Worm (Caenorhabditis elegans) whole organism, L1 larva: ENCODE measurements around the gene sea-2.

Source experiments
- C04F5.9 ChIP-seq: sonication (generic microtip); optimal IDR thresholded peaks from 2 replicates; lab custom pipeline; 2016; ENCODE audit warnings: missing genetic modification characterization, missing compliant biosample characterization
- C16A3.4 ChIP-seq: fragments of 150-350 bp; optimal IDR thresholded peaks from 2 replicates; lab custom pipeline; 2014; ENCODE audit warnings: missing biosample characterization, missing genetic modification characterization
- Y116A8C.19 ChIP-seq: sonication (generic microtip); optimal IDR thresholded peaks from 2 replicates; lab custom pipeline; 2016; ENCODE audit warnings: missing compliant biosample characterization, missing genetic modification characterization, borderline replicate concordance
- alr-1 ChIP-seq: fragments of 200-800 bp; sonication (Bioruptor generic); optimal IDR thresholded peaks from 2 replicates; lab custom pipeline; 2018; ENCODE audit warnings: borderline replicate concordance, mild to moderate bottlenecking, missing genetic modification characterization, missing compliant biosample characterization
- ama-1 ChIP-seq: fragments of 150-350 bp; optimal IDR thresholded peaks from 2 replicates; lab custom pipeline; 2014
- ceh-63 ChIP-seq: fragments of 200-800 bp; sonication (Bioruptor generic); optimal IDR thresholded peaks from 2 replicates; lab custom pipeline; 2018; ENCODE audit warnings: mild to moderate bottlenecking, missing genetic modification characterization, missing compliant biosample characterization
- ceh-8 ChIP-seq: fragments of 200-800 bp; sonication (Bioruptor generic); optimal IDR thresholded peaks from 2 replicates; lab custom pipeline; 2018; ENCODE audit warnings: mild to moderate bottlenecking, missing genetic modification characterization, moderate library complexity, missing compliant biosample characterization
- ceh-88 ChIP-seq: fragments of 200-800 bp; sonication (Bioruptor generic); IDR thresholded peaks from 2 replicates; pipeline ENCODE4 v1.3.6; 2022; ENCODE audit warnings: missing genetic modification characterization, missing compliant biosample characterization
- ceh-90 ChIP-seq: sonication (generic microtip); optimal IDR thresholded peaks from 2 replicates; lab custom pipeline; 2016; ENCODE audit warnings: missing genetic modification characterization, missing compliant biosample characterization
- ces-1 ChIP-seq: fragments of 150-350 bp; optimal IDR thresholded peaks from 2 replicates; lab custom pipeline; 2014; ENCODE audit warnings: missing biosample characterization, missing genetic modification reagents, missing genetic modification characterization
- dpl-1 ChIP-seq, 3 experiments: fragments of 150-350 bp in 2 of 3; sonication (generic microtip) in 1 of 3; optimal IDR thresholded peaks; 2 replicates each; lab custom pipeline; 2014 to 2017; ENCODE audit warnings: missing biosample characterization in 3 of 3, missing genetic modification characterization in 3 of 3, missing genetic modification reagents in 3 of 3
- efl-1 ChIP-seq, 4 experiments: fragments of 150-350 bp; optimal IDR thresholded peaks in 3 of 4; peaks in 1 of 4; 1 replicate in 1 of 4; 2 replicates in 3 of 4; lab custom pipeline; 2014; ENCODE audit warnings: missing biosample characterization in 2 of 4, missing genetic modification characterization in 2 of 4, missing genetic modification reagents in 2 of 4
- efl-3 ChIP-seq: fragments of 200-800 bp; sonication (Bioruptor generic); optimal IDR thresholded peaks from 2 replicates; lab custom pipeline; 2018; ENCODE audit warnings: mild to moderate bottlenecking, missing genetic modification characterization, missing compliant biosample characterization
- egl-13 ChIP-seq: sonication (generic microtip); optimal IDR thresholded peaks from 2 replicates; lab custom pipeline; 2016; ENCODE audit warnings: missing genotype, missing genetic modification reagents, missing genetic modification characterization, missing compliant biosample characterization
- elt-2 ChIP-seq: sonication (generic microtip); optimal IDR thresholded peaks from 2 replicates; lab custom pipeline; 2016; ENCODE audit warnings: missing genetic modification characterization, mild to moderate bottlenecking, inconsistent platforms, missing compliant biosample characterization, missing genetic modification reagents
- fkh-10 ChIP-seq: sonication (generic microtip); optimal IDR thresholded peaks from 2 replicates; lab custom pipeline; 2017; ENCODE audit warnings: missing biosample characterization, missing genetic modification reagents, missing genetic modification characterization
- fkh-4 ChIP-seq: sonication (generic microtip); optimal IDR thresholded peaks from 2 replicates; lab custom pipeline; 2016; ENCODE audit warnings: missing compliant biosample characterization, missing genetic modification characterization, borderline replicate concordance
- fkh-8 ChIP-seq: sonication (generic microtip); optimal IDR thresholded peaks from 2 replicates; lab custom pipeline; 2016; ENCODE audit warnings: mild to moderate bottlenecking, missing genetic modification characterization, missing compliant biosample characterization
- fos-1 ChIP-seq: fragments of 150-350 bp; optimal IDR thresholded peaks from 2 replicates; lab custom pipeline; 2014; ENCODE audit warnings: missing biosample characterization, missing genetic modification characterization
- hlh-4 ChIP-seq: sonication (generic microtip); optimal IDR thresholded peaks from 2 replicates; lab custom pipeline; 2016; ENCODE audit warnings: mild to moderate bottlenecking, missing genetic modification characterization, missing compliant biosample characterization
- hpl-2 ChIP-seq: fragments of 150-350 bp; optimal IDR thresholded peaks from 2 replicates; lab custom pipeline; 2014; ENCODE audit warnings: missing biosample characterization, missing genetic modification reagents, missing genetic modification characterization
- irx-1 ChIP-seq: sonication (generic microtip); optimal IDR thresholded peaks from 2 replicates; lab custom pipeline; 2016; ENCODE audit warnings: missing genetic modification characterization, missing compliant biosample characterization
- isw-1 ChIP-seq: fragments of 200-800 bp; sonication (Bioruptor generic); IDR thresholded peaks from 2 replicates; pipeline ENCODE4 v1.3.6; 2022; ENCODE audit warnings: missing genetic modification characterization, missing compliant biosample characterization
- lin-35 ChIP-seq, 2 experiments: fragments of 150-350 bp; optimal IDR thresholded peaks; 2 replicates each; lab custom pipeline; 2014; ENCODE audit warnings: missing biosample characterization in 2 of 2, missing genetic modification characterization in 2 of 2, missing genetic modification reagents in 2 of 2
- lin-39 ChIP-seq: fragments of 150-350 bp; optimal IDR thresholded peaks from 2 replicates; lab custom pipeline; 2014; ENCODE audit warnings: missing biosample characterization, missing genetic modification reagents, missing genetic modification characterization
- lir-3 ChIP-seq: sonication (generic microtip); optimal IDR thresholded peaks from 2 replicates; lab custom pipeline; 2016; ENCODE audit warnings: mild to moderate bottlenecking, missing genetic modification characterization, moderate library complexity, missing compliant biosample characterization; ENCODE audit not compliant: poor library complexity
- lsy-2 ChIP-seq, 2 experiments: fragments of 150-350 bp; optimal IDR thresholded peaks; 2 replicates each; lab custom pipeline; 2014; ENCODE audit warnings: missing biosample characterization in 2 of 2, missing genetic modification characterization in 2 of 2
- mef-2 ChIP-seq: fragments of 150-350 bp; optimal IDR thresholded peaks from 2 replicates; lab custom pipeline; 2014; ENCODE audit warnings: missing biosample characterization, missing genetic modification characterization
- mep-1 ChIP-seq: fragments of 150-350 bp; optimal IDR thresholded peaks from 2 replicates; lab custom pipeline; 2014; ENCODE audit warnings: missing biosample characterization, missing genetic modification characterization
- nhr-11 ChIP-seq: fragments of 150-350 bp; optimal IDR thresholded peaks from 2 replicates; lab custom pipeline; 2014; ENCODE audit warnings: missing biosample characterization, missing genetic modification characterization
- nhr-12 ChIP-seq: sonication (generic microtip); optimal IDR thresholded peaks from 2 replicates; lab custom pipeline; 2017; ENCODE audit warnings: missing biosample characterization, missing genetic modification characterization
- nhr-76 ChIP-seq: sonication (generic microtip); optimal IDR thresholded peaks from 2 replicates; lab custom pipeline; 2017; ENCODE audit warnings: missing biosample characterization, missing genetic modification characterization
- nhr-77 ChIP-seq: fragments of 150-350 bp; optimal IDR thresholded peaks from 2 replicates; lab custom pipeline; 2014; ENCODE audit warnings: missing biosample characterization, missing genetic modification characterization
- nhr-84 ChIP-seq: sonication (generic microtip); optimal IDR thresholded peaks from 2 replicates; lab custom pipeline; 2017; ENCODE audit warnings: missing biosample characterization, missing genetic modification characterization
- nhr-85 ChIP-seq: sonication (generic microtip); peaks from one replicate; lab custom pipeline; 2016; ENCODE audit warnings: missing genetic modification characterization, inconsistent platforms, missing compliant biosample characterization
- nhr-90 ChIP-seq: sonication (generic microtip); optimal IDR thresholded peaks from 2 replicates; lab custom pipeline; 2016; ENCODE audit warnings: mild to moderate bottlenecking, missing genetic modification characterization, missing compliant biosample characterization; ENCODE audit not compliant: poor library complexity
- pag-3 ChIP-seq: sonication (generic microtip); optimal IDR thresholded peaks from 2 replicates; lab custom pipeline; 2017; ENCODE audit warnings: missing genetic modification characterization, mild to moderate bottlenecking, missing compliant biosample characterization, antibody characterized with exemption, borderline replicate concordance; ENCODE audit not compliant: insufficient read depth
- rnt-1 ChIP-seq: sonication (generic microtip); optimal IDR thresholded peaks from 2 replicates; lab custom pipeline; 2016; ENCODE audit warnings: mild to moderate bottlenecking, missing genetic modification characterization, moderate library complexity, missing compliant biosample characterization
- skn-1 ChIP-seq: fragments of 150-350 bp; optimal IDR thresholded peaks from 2 replicates; lab custom pipeline; 2014; ENCODE audit warnings: missing biosample characterization, missing genetic modification characterization
- snpc-4 ChIP-seq: fragments of 150-350 bp; optimal IDR thresholded peaks from 2 replicates; lab custom pipeline; 2014; ENCODE audit warnings: missing biosample characterization, missing genetic modification characterization
- snu-23 ChIP-seq: sonication (generic microtip); optimal IDR thresholded peaks from 2 replicates; lab custom pipeline; 2016; ENCODE audit warnings: missing genetic modification characterization, missing compliant biosample characterization
- sup-37 ChIP-seq: fragments of 200-800 bp; sonication (Bioruptor generic); optimal IDR thresholded peaks from 2 replicates; lab custom pipeline; 2018; ENCODE audit warnings: mild to moderate bottlenecking, missing genetic modification characterization, missing compliant biosample characterization
- tbx-2 ChIP-seq: sonication (generic microtip); optimal IDR thresholded peaks from 2 replicates; lab custom pipeline; 2016; ENCODE audit warnings: missing genetic modification characterization, missing compliant biosample characterization
- tlp-1 ChIP-seq: fragments of 150-350 bp; optimal IDR thresholded peaks from 2 replicates; lab custom pipeline; 2014; ENCODE audit warnings: missing biosample characterization, missing genetic modification characterization
- unc-62 ChIP-seq: fragments of 150-350 bp; optimal IDR thresholded peaks from 2 replicates; lab custom pipeline; 2014; ENCODE audit warnings: missing biosample characterization, missing genetic modification reagents, missing genetic modification characterization
- unc-86 ChIP-seq: sonication (generic microtip); optimal IDR thresholded peaks from 2 replicates; lab custom pipeline; 2016; ENCODE audit warnings: missing genetic modification characterization, missing compliant biosample characterization
- xbp-1 ChIP-seq: sonication (generic microtip); optimal IDR thresholded peaks from 2 replicates; lab custom pipeline; 2016; ENCODE audit warnings: missing genetic modification characterization, missing compliant biosample characterization
- zag-1 ChIP-seq: fragments of 150-350 bp; optimal IDR thresholded peaks from 2 replicates; lab custom pipeline; 2014; ENCODE audit warnings: missing biosample characterization, missing genetic modification characterization
- zip-4 ChIP-seq: fragments of 200-800 bp; sonication (Bioruptor generic); optimal IDR thresholded peaks from 2 replicates; lab custom pipeline; 2018; ENCODE audit warnings: mild to moderate bottlenecking, missing genetic modification characterization, moderate library complexity, missing compliant biosample characterization
- ztf-11 ChIP-seq, 2 experiments: sonication (generic microtip); optimal IDR thresholded peaks; 2 replicates each; lab custom pipeline; 2016 to 2017; ENCODE audit warnings: missing genetic modification characterization in 2 of 2, missing biosample characterization in 1 of 2, missing compliant biosample characterization in 1 of 2

Gene sea-2

DNA sequence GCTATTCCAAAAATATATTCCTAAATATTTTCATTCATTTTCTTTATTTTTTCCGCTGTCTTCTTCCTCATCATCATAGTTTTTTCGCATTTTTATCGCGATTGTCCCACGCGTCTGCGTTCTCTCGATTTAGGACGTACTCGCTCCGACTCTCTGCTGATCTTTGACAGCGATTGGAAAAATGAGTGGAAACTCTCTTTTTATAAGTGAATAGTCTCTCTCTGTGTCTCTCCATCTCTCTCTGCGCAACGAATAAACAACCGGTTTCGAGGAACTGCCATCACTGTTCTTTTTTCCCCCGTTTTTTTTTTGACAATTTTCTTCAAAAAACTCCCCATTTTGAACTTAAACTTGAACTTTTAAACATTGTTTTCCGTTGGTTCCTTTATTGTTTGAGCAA lies 1.2 kb downstream of the sea-2 start (continued):
- no peak for TF ChIP-seq alr-1 (tag; lab: Kevin White, UChicago)
- no peak for TF ChIP-seq egl-13 (tag; lab: Kevin White, UChicago)
- TF ChIP-seq pag-3, result no peak
- TF ChIP-seq zag-1 (tag; lab: Kevin White, UChicago), result no peak
- peak; percentile 30 for TF ChIP-seq mep-1 (tag; lab: Kevin White, UChicago)
- no peak for TF ChIP-seq C16A3.4 (tag; lab: Kevin White, UChicago)
- TF ChIP-seq zip-4 (GFP tag; lab: Kevin White, UChicago), result no peak
- TF ChIP-seq fkh-4 (tag; lab: Kevin White, UChicago), result no peak
- peak in 1 of 2 experiments; percentile 28 for TF ChIP-seq efl-1 (optimal IDR thresholded peaks at IDR 0.05; lab: Kevin White, UChicago)
- TF ChIP-seq efl-1 (GFP tag; optimal IDR thresholded peaks at IDR 0.05 in 1 of 2; lab: Kevin White, UChicago), result peak in 1 of 2 experiments; percentile 65
- TF ChIP-seq tbx-2 (tag; lab: Kevin White, UChicago), result peak; percentile 33
- no peak for TF ChIP-seq isw-1 (GFP tag; lab: Robert Waterston, UW)
- no peak for TF ChIP-seq xbp-1 (tag; lab: Kevin White, UChicago)
- no peak for TF ChIP-seq skn-1 (tag; lab: Kevin White, UChicago)
- TF ChIP-seq unc-62 (GFP tag; lab: Kevin White, UChicago), result no peak
- no peak for TF ChIP-seq ztf-11 (tag; optimal IDR thresholded peaks at IDR 0.05; lab: Kevin White, UChicago)
- no peak for TF ChIP-seq mef-2 (tag; lab: Kevin White, UChicago)
- TF ChIP-seq sup-37 (GFP tag; lab: Kevin White, UChicago), result no peak
- TF ChIP-seq dpl-1 (GFP tag; optimal IDR thresholded peaks at IDR 0.05; lab: Kevin White, UChicago), result peak in 1 of 3 experiments; percentile 19
- no peak for TF ChIP-seq C04F5.9 (tag; lab: Kevin White, UChicago)
- TF ChIP-seq efl-3, result no peak
- peak in 1 of 2 experiments; percentile 42 for TF ChIP-seq lin-35 (GFP tag; optimal IDR thresholded peaks at IDR 0.05; lab: Kevin White, UChicago)
- TF ChIP-seq snpc-4, result no peak
- TF ChIP-seq lir-3, result no peak
- no peak for TF ChIP-seq ces-1 (GFP tag; lab: Kevin White, UChicago)
- TF ChIP-seq fos-1, result peak; percentile 20
- TF ChIP-seq nhr-11, result no peak
- no peak for TF ChIP-seq hlh-4 (tag; lab: Kevin White, UChicago)
- no peak for TF ChIP-seq ceh-63 (GFP tag; lab: Kevin White, UChicago)
- TF ChIP-seq elt-2, result no peak
- TF ChIP-seq fkh-8 (tag; lab: Kevin White, UChicago), result no peak
- TF ChIP-seq ceh-8 (GFP tag; lab: Kevin White, UChicago), result no peak
- no peak for TF ChIP-seq nhr-90
- no peak for TF ChIP-seq nhr-76 (tag; lab: Kevin White, UChicago)
- TF ChIP-seq ama-1, result no peak
- TF ChIP-seq hpl-2 (GFP tag; lab: Kevin White, UChicago), result no peak
- TF ChIP-seq lin-39 (tag; lab: Kevin White, UChicago), result no peak
- TF ChIP-seq lsy-2 (tag; optimal IDR thresholded peaks at IDR 0.05; lab: Kevin White, UChicago), result peak in 1 of 2 experiments; percentile 47
- TF ChIP-seq nhr-84 (tag; lab: Kevin White, UChicago), result no peak
- peak; percentile 6 for TF ChIP-seq nhr-77 (tag; lab: Kevin White, UChicago)
- TF ChIP-seq Y116A8C.19, result no peak
- peak; percentile 51 for TF ChIP-seq snu-23 (GFP tag; lab: Kevin White, UChicago)
- peak; percentile 88 for TF ChIP-seq nhr-85 (tag; lab: Kevin White, UChicago)
- no peak for TF ChIP-seq tlp-1 (tag; lab: Kevin White, UChicago)
- TF ChIP-seq unc-86 (tag; lab: Kevin White, UChicago), result no peak
- TF ChIP-seq nhr-12, result no peak
- TF ChIP-seq fkh-10 (GFP tag; lab: Kevin White, UChicago), result no peak
- no peak for TF ChIP-seq irx-1 (tag; lab: Kevin White, UChicago)
- TF ChIP-seq ceh-88, result no peak
- TF ChIP-seq ceh-90, result no peak
- TF ChIP-seq rnt-1 (tag; lab: Kevin White, UChicago), result peak; percentile 10
